Fruit fly (Drosophila melanogaster): ENCODE results near the gene CG15247.

DNA sequence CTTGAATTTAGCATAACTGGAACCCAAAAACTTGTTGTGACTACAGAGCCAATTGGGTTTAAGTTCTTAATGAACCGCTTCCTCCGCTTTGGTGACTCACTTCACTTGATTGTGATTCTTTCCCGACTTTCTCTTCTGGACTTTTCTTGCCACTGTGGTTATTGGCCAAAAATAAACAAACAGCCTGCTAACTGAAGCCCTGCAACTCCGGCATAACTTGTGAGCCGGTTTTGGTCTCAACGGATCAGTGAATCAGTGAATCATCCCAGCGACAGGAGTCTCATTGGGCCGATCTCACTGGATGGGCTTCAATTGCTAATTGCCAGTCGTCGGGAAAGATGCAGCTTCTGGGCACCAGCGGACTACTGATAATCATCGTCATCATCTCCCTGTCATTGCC lies 6.4 kb upstream of the CG15247 start:
- TF ChIP-seq CG7101 (tag; optimal IDR thresholded peaks at IDR 0.05) (no peak), cic (GFP tag; optimal IDR thresholded peaks at IDR 0.05) (no peak), Hr96 (GFP tag; optimal IDR thresholded peaks at IDR 0.05) (no peak), CG11617 (GFP tag; optimal IDR thresholded peaks at IDR 0.05) (no peak), kay (GFP tag; ENCODE audit: borderline replicate concordance) (no peak), CG14711 (tag; optimal IDR thresholded peaks at IDR 0.05) (no peak), pad (GFP tag; optimal IDR thresholded peaks at IDR 0.05) (no peak), Clk (GFP tag; optimal IDR thresholded peaks at IDR 0.05) (no peak), CG7045 (GFP tag; optimal IDR thresholded peaks at IDR 0.05) (no peak), Mnt (GFP tag; optimal IDR thresholded peaks at IDR 0.05) (no peak), bab1 (GFP tag; optimal IDR thresholded peaks at IDR 0.05) (no peak), toe (GFP tag; optimal IDR thresholded peaks at IDR 0.05) (no peak)
